Worm (Caenorhabditis elegans) whole organism, midembryonic: ENCODE measurements around the gene fbxa-3.
"Not testable (repeated sequence)": the region's sequence is repeated elsewhere in the genome, so short reads cannot be mapped to it uniquely, and the experiment has no call there.

Source experiments
- T22C8.4 ChIP-seq: fragments of 200-800 bp; sonication (Bioruptor generic); IDR thresholded peaks from 2 replicates; pipeline ENCODE4 v1.3.6; 2022; ENCODE audit warnings: missing genetic modification characterization, missing compliant biosample characterization
- cog-1 ChIP-seq: sonication (generic microtip); optimal IDR thresholded peaks from 2 replicates; lab custom pipeline; 2016; ENCODE audit warnings: missing genetic modification characterization, missing compliant biosample characterization
- flt-1 ChIP-seq: fragments of 200-800 bp; sonication (Bioruptor generic); IDR thresholded peaks from 2 replicates; pipeline ENCODE4 v1.3.6; 2022; ENCODE audit warnings: missing genetic modification characterization, missing compliant biosample characterization
- klf-2 ChIP-seq: fragments of 200-800 bp; sonication (Bioruptor generic); conservative IDR thresholded peaks from 2 replicates; pipeline ENCODE4 v1.3.6; 2022; ENCODE audit warnings: missing genetic modification reagents, missing genetic modification characterization, missing compliant biosample characterization
- med-1 ChIP-seq: sonication (generic microtip); optimal IDR thresholded peaks from 2 replicates; lab custom pipeline; 2017; ENCODE audit warnings: missing genetic modification characterization, mild to moderate bottlenecking, missing compliant biosample characterization, antibody characterized with exemption, missing genetic modification reagents; ENCODE audit not compliant: insufficient read depth
- ref-1 ChIP-seq: fragments of 200-800 bp; sonication (Bioruptor generic); conservative IDR thresholded peaks from 2 replicates; pipeline ENCODE4 v1.3.6; 2022; ENCODE audit warnings: missing genetic modification reagents, missing genetic modification characterization, missing compliant biosample characterization
- tab-1 ChIP-seq: fragments of 200-800 bp; sonication (Bioruptor generic); IDR thresholded peaks from 2 replicates; pipeline ENCODE4 v1.3.6; 2022; ENCODE audit warnings: missing genetic modification characterization, missing compliant biosample characterization
- ztf-23 ChIP-seq: fragments of 200-800 bp; sonication (Bioruptor generic); IDR thresholded peaks from 2 replicates; pipeline ENCODE4 v1.3.6; 2022; ENCODE audit warnings: missing genetic modification reagents, missing genetic modification characterization, missing compliant biosample characterization
- ztf-29 ChIP-seq: fragments of 200-800 bp; sonication (Bioruptor generic); IDR thresholded peaks from 2 replicates; pipeline ENCODE4 v1.3.6; 2022; ENCODE audit warnings: missing genetic modification reagents, missing genetic modification characterization, missing compliant biosample characterization

fbxa-3 gene

DNA sequence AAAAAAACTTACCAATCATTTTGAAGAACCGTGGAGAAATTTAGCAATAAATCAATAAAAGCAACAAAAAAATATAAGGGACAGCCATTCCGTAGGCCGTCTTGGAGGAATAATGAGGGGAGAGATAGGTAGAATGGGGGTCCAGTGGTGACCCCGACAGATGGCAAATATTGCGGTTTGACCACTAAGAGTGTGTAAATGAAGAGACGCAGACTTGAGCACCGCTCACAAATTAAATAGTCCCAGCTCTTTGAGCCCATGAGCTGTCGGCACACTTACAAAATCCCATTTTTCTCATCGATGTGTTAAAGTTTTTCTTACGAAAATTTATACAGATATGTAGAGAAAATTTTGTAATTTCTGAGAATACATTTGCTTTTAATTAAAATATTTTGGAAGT, at the start of gene fbxa-3:
Gene fbxa-3 (minus strand): TSS at position 101 of the 400 bp plus-strand sequence.
- no peak for TF ChIP-seq ref-1 (GFP tag; lab: Robert Waterston, UW)
- no peak for TF ChIP-seq klf-2 (GFP tag; lab: Robert Waterston, UW)
- no peak for TF ChIP-seq ztf-29

DNA sequence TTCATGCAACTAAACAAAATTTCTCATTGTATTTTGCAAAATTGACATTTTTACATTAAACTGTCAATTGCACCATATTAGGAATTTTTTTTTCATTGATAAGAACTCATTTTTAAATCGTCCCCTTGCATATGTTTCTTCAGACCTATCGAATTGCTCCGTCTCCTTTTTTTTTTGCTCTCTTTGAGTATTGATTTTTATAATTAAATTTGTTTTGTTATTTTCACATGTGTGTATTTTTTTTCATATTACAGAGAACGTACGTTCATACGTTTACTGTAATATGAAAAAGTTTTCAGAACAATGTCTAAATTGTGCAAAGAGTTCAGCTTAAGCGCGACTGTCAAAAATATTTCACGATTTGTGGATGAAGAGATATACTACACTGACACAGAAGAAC, 48.4 kb upstream of the fbxa-3 start, which contains the start of gene math-14:
Gene math-14 (plus strand): TSS at position 301 of the 400 bp plus-strand sequence.
- no peak for TF ChIP-seq klf-2 (GFP tag; lab: Robert Waterston, UW)
- TF ChIP-seq T22C8.4 (GFP tag; lab: Robert Waterston, UW) = no peak
- no peak for TF ChIP-seq med-1 (GFP tag; lab: Kevin White, UChicago)
- TF ChIP-seq tab-1 = no peak
- TF ChIP-seq cog-1 = no peak
- TF ChIP-seq flt-1 (GFP tag; lab: Robert Waterston, UW) = no peak
- TF ChIP-seq ref-1 (GFP tag; lab: Robert Waterston, UW) = no peak
- TF ChIP-seq ztf-29 = no peak
- TF ChIP-seq ztf-23 (GFP tag; lab: Robert Waterston, UW) = no peak

DNA sequence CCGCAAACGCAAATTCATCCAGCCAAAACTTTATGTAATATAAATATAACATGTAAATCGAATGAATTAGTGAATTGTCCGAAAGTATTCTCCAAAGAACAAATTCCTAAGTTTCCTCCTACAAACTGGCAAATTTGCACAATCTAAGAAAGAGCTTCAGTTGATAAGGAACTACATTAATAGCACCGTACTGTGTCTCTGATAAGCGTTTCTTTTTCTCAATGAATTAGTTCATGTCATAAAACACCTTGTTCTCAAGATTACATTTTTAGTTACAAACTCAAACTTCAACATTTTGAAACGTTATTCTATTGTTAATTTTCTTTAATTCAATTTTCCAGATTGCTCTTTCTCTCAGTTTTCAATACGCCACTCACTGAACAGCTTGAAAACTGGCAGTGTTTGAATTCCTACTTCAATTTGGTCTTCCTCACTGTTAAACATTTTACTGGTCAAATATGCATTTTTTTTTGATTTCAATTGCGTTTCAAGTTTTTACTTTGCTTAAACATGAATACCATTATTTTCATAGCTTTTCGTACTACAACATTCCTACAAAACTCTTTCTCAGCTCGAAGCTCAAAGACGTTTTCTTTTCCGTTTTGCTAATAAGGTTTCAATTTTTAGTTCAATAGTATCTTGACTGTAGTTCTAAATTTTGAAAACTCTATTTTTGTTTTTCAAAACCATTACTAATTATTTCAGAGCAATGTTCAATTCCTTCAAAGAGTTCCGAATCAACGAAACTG, 45.2 kb upstream of the fbxa-3 start, which contains the start of gene math-15:
Gene math-15 (plus strand): TSS at position 699 of the 749 bp plus-strand sequence.
- no peak for TF ChIP-seq ztf-23 (GFP tag; lab: Robert Waterston, UW)

DNA sequence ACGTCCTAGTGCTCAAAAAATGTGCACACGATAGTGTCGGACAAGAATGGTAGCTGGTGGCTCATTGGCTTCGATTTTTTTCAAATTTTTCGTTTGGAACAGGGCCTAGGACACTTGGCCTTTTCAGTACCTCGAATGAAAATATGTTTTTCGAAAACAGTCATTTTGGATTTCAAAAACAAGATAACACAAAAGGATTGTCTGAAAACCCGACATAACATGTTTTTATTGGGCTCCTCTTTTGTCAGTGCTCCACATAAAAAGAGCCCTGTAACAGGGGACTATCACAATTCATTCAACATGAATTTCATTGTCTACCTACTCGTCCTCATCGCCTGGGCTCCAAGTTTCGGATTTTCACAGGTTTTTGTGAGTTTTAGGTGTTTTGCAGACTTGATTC, 43.6 kb upstream of the fbxa-3 start, which contains the start of gene C16C4.17:
Gene C16C4.17 (plus strand): TSS at position 301 of the 400 bp plus-strand sequence.
- TF ChIP-seq med-1 (GFP tag; lab: Kevin White, UChicago) (no peak), ref-1 (GFP tag; lab: Robert Waterston, UW) (no peak), ztf-23 (GFP tag; lab: Robert Waterston, UW) (no peak)

DNA sequence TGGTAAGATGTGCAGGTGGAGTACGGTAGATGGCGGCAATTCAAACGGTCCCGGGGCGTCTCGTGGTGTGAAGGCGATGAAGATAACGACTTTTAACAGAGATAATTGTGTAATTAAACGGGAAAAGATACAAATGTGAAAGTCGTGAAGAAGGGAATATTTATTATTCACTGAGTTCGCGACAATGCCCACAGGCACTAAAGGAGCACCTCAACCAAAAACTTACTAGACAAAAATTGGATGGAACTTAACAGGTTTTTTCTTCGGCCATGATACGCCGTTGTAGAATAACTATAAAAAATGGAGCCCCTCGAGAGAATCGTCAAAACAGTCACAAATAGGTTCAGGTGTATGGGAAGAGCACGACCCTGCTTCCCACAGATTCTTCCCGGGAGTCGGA, 41.7 kb upstream of the fbxa-3 start, which contains the start of gene fbxb-98:
Gene fbxb-98 (plus strand): TSS at position 301 of the 400 bp plus-strand sequence.
- TF ChIP-seq ztf-29; ztf-23 (GFP tag; lab: Robert Waterston, UW); T22C8.4 (GFP tag; lab: Robert Waterston, UW): not testable (repeated sequence)

DNA sequence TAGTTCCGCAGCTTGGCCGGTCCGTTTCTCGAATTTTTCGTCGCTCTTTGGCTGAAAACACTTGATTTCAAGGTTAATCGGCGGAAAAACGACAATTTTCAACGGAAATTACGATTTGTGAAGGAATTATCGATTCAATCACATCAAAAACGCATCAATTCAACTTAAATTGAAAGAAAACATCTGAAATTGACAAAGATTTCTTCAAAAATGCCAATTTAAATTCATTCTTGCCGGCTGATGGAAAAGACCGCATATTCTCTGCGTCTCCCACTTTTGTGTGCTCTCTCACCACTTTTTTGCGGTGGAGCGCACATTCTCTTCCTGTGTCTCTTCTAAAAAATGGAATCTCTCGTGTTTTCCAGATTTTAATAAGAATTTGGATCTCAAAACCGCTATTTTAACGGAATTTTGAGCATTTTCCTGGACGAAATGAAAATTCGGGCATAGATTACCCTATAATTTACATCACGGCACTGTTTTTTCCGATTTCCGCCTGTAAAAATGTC, 40.7 kb upstream of the fbxa-3 start, which contains the start of gene C16C4.18:
Gene C16C4.18 (minus strand): TSS at position 51 of the 509 bp plus-strand sequence.
- TF ChIP-seq ztf-23, ref-1, klf-2 (GFP tag; lab: Robert Waterston, UW): not testable (repeated sequence)

DNA sequence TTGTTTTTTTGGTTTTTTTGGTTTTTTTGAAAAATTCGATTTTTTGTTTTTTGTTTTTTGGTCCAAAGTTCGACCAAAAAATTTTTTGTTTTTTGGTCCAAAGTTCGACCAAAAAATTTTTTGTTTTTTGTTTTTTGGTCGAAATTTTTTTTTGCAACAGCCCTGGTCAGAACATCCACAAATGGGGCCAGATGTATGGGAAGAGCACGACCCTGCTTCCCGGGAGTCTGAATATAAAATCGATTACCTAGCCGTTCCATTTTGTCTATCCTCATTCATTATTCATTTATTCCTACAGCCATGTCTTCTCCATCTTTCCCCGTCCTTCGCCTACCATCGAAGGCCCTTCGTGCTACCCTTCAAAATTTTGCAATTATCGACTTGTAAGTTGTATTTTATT, 33.4 kb upstream of the fbxa-3 start, which contains the start of gene fbxb-95:
Gene fbxb-95 (plus strand): TSS at position 301 of the 400 bp plus-strand sequence.
- TF ChIP-seq ztf-29; tab-1; ztf-23 (GFP tag; lab: Robert Waterston, UW): not testable (repeated sequence)

DNA sequence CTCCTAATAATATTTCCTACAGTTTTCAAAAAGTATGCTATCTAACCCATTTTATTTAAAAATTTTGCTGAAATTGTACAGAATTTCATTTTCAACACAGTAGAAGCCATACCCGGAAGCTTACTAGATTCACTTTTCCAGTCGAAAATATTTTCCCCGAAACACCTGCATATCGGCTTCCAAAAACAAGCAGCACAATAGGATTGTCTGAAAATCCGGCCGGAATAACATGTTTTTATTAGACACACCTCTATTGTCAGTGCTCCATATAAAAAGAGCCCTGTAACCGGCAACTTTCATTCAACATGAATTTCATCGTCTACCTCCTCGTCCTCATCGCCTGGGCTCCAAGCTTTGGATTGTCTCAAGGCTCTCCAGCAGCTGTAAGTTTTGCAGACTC, 31.8 kb upstream of the fbxa-3 start, which contains the start of gene C52E2.2:
Gene C52E2.2 (plus strand): TSS at position 301 of the 400 bp plus-strand sequence.
- TF ChIP-seq med-1 (GFP tag; lab: Kevin White, UChicago) = no peak
- no peak for TF ChIP-seq ztf-29
- TF ChIP-seq T22C8.4 (GFP tag; lab: Robert Waterston, UW) = no peak
- no peak for TF ChIP-seq klf-2 (GFP tag; lab: Robert Waterston, UW)
- TF ChIP-seq ref-1 (GFP tag; lab: Robert Waterston, UW) = no peak
- TF ChIP-seq ztf-23 (GFP tag; lab: Robert Waterston, UW) = no peak
- TF ChIP-seq cog-1 = no peak
- no peak for TF ChIP-seq flt-1 (GFP tag; lab: Robert Waterston, UW)
- no peak for TF ChIP-seq tab-1

DNA sequence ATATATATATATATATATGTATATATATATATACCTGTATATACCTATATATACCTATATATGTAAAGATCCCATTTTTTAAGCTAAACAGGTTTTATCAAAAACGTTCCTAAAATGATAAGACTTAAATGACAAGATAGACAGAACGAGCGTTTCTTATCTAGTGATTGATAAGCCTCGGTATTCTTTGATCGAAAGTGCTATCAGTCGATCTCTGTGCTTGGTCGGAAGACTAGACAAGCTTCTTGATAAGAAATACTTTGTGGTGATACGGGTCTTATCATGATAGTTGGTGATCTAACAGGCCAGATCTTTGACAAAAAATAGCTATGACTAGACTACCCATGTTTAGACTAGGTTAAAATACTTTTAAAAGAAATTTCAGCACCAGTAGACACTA, 31.0 kb upstream of the fbxa-3 start:
- TF ChIP-seq T22C8.4 (GFP tag; lab: Robert Waterston, UW) = no peak
- no peak for TF ChIP-seq klf-2 (GFP tag; lab: Robert Waterston, UW)
- no peak for TF ChIP-seq cog-1

DNA sequence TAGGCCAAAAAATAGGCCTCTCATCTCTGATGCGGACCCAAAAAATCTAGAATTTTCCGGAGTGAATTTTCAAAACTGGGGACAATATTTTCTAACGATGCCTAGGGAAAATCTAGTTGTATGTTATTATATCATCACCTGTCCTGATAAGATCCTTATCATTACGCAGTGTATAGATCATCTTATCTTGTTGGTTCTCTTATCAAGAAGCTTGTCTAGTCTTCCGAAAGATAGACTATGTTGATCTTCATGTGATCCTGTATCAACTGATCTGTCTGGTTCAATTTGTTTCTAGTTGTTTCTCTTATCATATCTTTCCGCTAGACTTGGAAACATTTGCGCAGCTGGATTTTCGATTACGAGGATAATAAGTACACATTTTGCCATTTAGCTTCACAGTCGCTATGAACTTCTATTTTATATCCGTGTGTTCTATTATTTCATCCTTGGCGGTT, 30.2 kb upstream of the fbxa-3 start, which contains the start of gene C52E2.3:
Gene C52E2.3 (plus strand): TSS at position 405 of the 455 bp plus-strand sequence.
- no peak for TF ChIP-seq ref-1 (GFP tag; lab: Robert Waterston, UW)
- no peak for TF ChIP-seq ztf-23 (GFP tag; lab: Robert Waterston, UW)

DNA sequence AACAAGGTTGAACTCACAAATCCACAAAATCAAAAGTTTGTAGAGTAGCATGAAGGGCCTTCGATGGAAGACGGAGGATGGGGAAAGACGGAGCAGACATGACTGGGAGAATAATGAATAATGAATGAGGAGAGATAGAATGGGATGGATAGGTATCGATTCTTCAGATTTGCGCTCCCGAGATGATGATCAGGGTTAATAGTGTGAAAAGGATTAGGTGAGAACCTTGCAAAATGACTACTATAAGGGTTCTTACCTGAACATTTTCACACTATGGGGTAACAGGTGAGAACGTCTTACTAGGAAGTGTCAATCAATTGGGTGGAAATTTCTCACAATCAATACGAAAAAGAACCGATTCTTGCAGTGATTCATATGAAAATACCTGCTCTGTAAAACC, 29.6 kb upstream of the fbxa-3 start, which contains the start of gene fbxb-96:
Gene fbxb-96 (minus strand): TSS at position 101 of the 400 bp plus-strand sequence.
- TF ChIP-seq med-1 (GFP tag; lab: Kevin White, UChicago) = no peak
- TF ChIP-seq cog-1 = no peak
- TF ChIP-seq ztf-23 (GFP tag; lab: Robert Waterston, UW) = no peak
- no peak for TF ChIP-seq klf-2 (GFP tag; lab: Robert Waterston, UW)
- TF ChIP-seq flt-1 (GFP tag; lab: Robert Waterston, UW) = no peak
- no peak for TF ChIP-seq ztf-29
- TF ChIP-seq ref-1 (GFP tag; lab: Robert Waterston, UW) = no peak
- no peak for TF ChIP-seq T22C8.4 (GFP tag; lab: Robert Waterston, UW)
- TF ChIP-seq tab-1 = no peak
